Fruit fly (Drosophila melanogaster): ENCODE measurements around the gene Hsc70-3.
A peak's percentile ranks its signal among the peaks of the same experiment; 100 is the strongest.

Hsc70-3 gene

dm6 chrX:11816434-11816948, 9.6 kb upstream of the Hsc70-3 start, which contains the start of the genes CG1578 and rudhira (continued):
- TF ChIP-seq Ssrp (tag; optimal IDR thresholded peaks at IDR 0.05) (no peak), CG9727 (GFP tag; optimal IDR thresholded peaks at IDR 0.05) (peak; percentile 30), fd3F (GFP tag; optimal IDR thresholded peaks at IDR 0.05) (no peak), Rfx (GFP tag; IDR thresholded peaks at IDR 0.05) (no peak), Med (GFP tag) (peak; percentile 80), Ets97D (GFP tag; optimal IDR thresholded peaks at IDR 0.05) (peak; percentile 46), HmgD (GFP tag; optimal IDR thresholded peaks at IDR 0.05) (no peak), tll (GFP tag; optimal IDR thresholded peaks at IDR 0.05) (no peak), Aef1 (GFP tag; IDR thresholded peaks at IDR 0.05) (no peak), CG18619 (GFP tag; optimal IDR thresholded peaks at IDR 0.05) (peak; percentile 19), sc (optimal IDR thresholded peaks at IDR 0.05) (no peak), sc (GFP tag; optimal IDR thresholded peaks at IDR 0.05) (no peak), Hmr (GFP tag; optimal IDR thresholded peaks at IDR 0.05) (peak; percentile 67), ci (GFP tag; IDR thresholded peaks at IDR 0.05) (0 out of 3 replicates have a peak, but pooled peaks have one; percentile 12), CG3726 (GFP tag; IDR thresholded peaks at IDR 0.05) (no peak), cad (GFP tag; optimal IDR thresholded peaks at IDR 0.05) (no peak), CG1024 (GFP tag; IDR thresholded peaks at IDR 0.05) (no peak), Max (GFP tag; optimal IDR thresholded peaks at IDR 0.05) (no peak), CG31224 (GFP tag; IDR thresholded peaks at IDR 0.05) (no peak), CG10321 (GFP tag; IDR thresholded peaks at IDR 0.05) (no peak), ap (GFP tag; IDR thresholded peaks at IDR 0.05) (no peak), oc (tag; optimal IDR thresholded peaks at IDR 0.05) (no peak), hkb (optimal IDR thresholded peaks at IDR 0.05) (no peak), hkb (GFP tag; IDR thresholded peaks at IDR 0.05) (no peak), Sry-β (GFP tag; optimal IDR thresholded peaks at IDR 0.05) (no peak), Dp (GFP tag; optimal IDR thresholded peaks at IDR 0.05) (peak; percentile 54), CG12391 (tag; optimal IDR thresholded peaks at IDR 0.05) (peak; percentile 38), Xbp1 (GFP tag; optimal IDR thresholded peaks at IDR 0.05) (peak; percentile 20), BtbVII (GFP tag; optimal IDR thresholded peaks at IDR 0.05) (no peak), psq (GFP tag; optimal IDR thresholded peaks at IDR 0.05) (peak; percentile 4), Sry-δ (GFP tag; optimal IDR thresholded peaks at IDR 0.05) (no peak), Camta (GFP tag; optimal IDR thresholded peaks at IDR 0.05) (no peak), prd (optimal IDR thresholded peaks at IDR 0.05) (no peak), prd (GFP tag; IDR thresholded peaks at IDR 0.05) (0 out of 3 replicates have a peak, but pooled peaks have one; percentile 12), NfI (GFP tag; optimal IDR thresholded peaks at IDR 0.05) (no peak), CG12659 (GFP tag; optimal IDR thresholded peaks at IDR 0.05) (peak; percentile 70), CG9817 (tag; optimal IDR thresholded peaks at IDR 0.05) (peak; percentile 9), CG15601 (tag; optimal IDR thresholded peaks at IDR 0.05) (peak; percentile 40), CG33213 (GFP tag; optimal IDR thresholded peaks at IDR 0.05) (no peak), croc (GFP tag; conservative IDR thresholded peaks at IDR 0.05) (no peak), Meics (GFP tag; optimal IDR thresholded peaks at IDR 0.05) (peak; percentile 21), cas (GFP tag; IDR thresholded peaks at IDR 0.05) (no peak), Eip74EF (GFP tag; optimal IDR thresholded peaks at IDR 0.05) (peak in 1 of 2 experiments; percentile 28), stwl (tag; optimal IDR thresholded peaks at IDR 0.05) (peak; percentile 80), CG17361 (GFP tag; IDR thresholded peaks at IDR 0.05) (0 out of 3 replicates have a peak, but pooled peaks have one; percentile 17), gro (GFP tag; optimal IDR thresholded peaks at IDR 0.05) (no peak), CG17186 (GFP tag; optimal IDR thresholded peaks at IDR 0.05) (no peak), CG2202 (tag; optimal IDR thresholded peaks at IDR 0.05) (no peak), grau (tag; optimal IDR thresholded peaks at IDR 0.05) (no peak), Hsf (GFP tag; optimal IDR thresholded peaks at IDR 0.05) (no peak), lab (GFP tag; optimal IDR thresholded peaks at IDR 0.05) (no peak)
